Fruit fly (Drosophila melanogaster) whole organism, embryonic: ENCODE data around the gene alien.

Experiments used
- BtbVII ChIP-seq: fragments of 200-800 bp; sonication (Bioruptor generic); optimal IDR thresholded peaks from 3 replicates; lab custom pipeline; 2017; ENCODE audit warnings: missing biosample characterization, mild to moderate bottlenecking, missing genetic modification characterization
- C15 ChIP-seq: fragments of 200-800 bp; sonication (Bioruptor generic); IDR thresholded peaks from 3 replicates; pipeline ENCODE4 v1.3.6; 2022; ENCODE audit warnings: missing biosample characterization, missing genetic modification characterization
- CG10543 ChIP-seq: fragments of 200-800 bp; sonication (Bioruptor generic); optimal IDR thresholded peaks from 3 replicates; lab custom pipeline; 2017; ENCODE audit warnings: missing biosample characterization, mild to moderate bottlenecking, missing genetic modification characterization, moderate library complexity
- CG10654 ChIP-seq: fragments of 200-800 bp; sonication (Bioruptor generic); optimal IDR thresholded peaks from 2 replicates; lab custom pipeline; 2016; ENCODE audit warnings: missing biosample characterization, missing genetic modification characterization
- CG11723 ChIP-seq: fragments of 200-800 bp; sonication (Bioruptor generic); optimal IDR thresholded peaks from 2 replicates; lab custom pipeline; 2017; ENCODE audit warnings: missing biosample characterization, mild to moderate bottlenecking, missing genetic modification characterization
- CG12236 ChIP-seq: fragments of 200-800 bp; sonication (Bioruptor generic); optimal IDR thresholded peaks from 2 replicates; lab custom pipeline; 2016; ENCODE audit warnings: missing biosample characterization, missing genetic modification characterization
- CG12769 ChIP-seq: fragments of 200-800 bp; sonication (Bioruptor generic); optimal IDR thresholded peaks from 2 replicates; lab custom pipeline; 2019; ENCODE audit warnings: missing biosample characterization, mild to moderate bottlenecking, missing genetic modification characterization, moderate library complexity
- CG13296 ChIP-seq: fragments of 200-800 bp; sonication (Bioruptor generic); optimal IDR thresholded peaks from 3 replicates; lab custom pipeline; 2018; ENCODE audit warnings: missing biosample characterization, mild to moderate bottlenecking, missing genetic modification characterization
- CG17328 ChIP-seq: fragments of 200-800 bp; sonication (Bioruptor generic); IDR thresholded peaks from 2 replicates; pipeline ENCODE4 v1.3.6; 2022; ENCODE audit warnings: missing biosample characterization, missing genetic modification characterization
- CG18599 ChIP-seq: fragments of 200-800 bp; sonication (Bioruptor generic); optimal IDR thresholded peaks from 3 replicates; lab custom pipeline; 2017; ENCODE audit warnings: missing biosample characterization, missing genetic modification characterization, mild to moderate bottlenecking, moderate library complexity, missing genetic modification reagents
- CG18619 ChIP-seq: fragments of 200-800 bp; sonication (Bioruptor generic); optimal IDR thresholded peaks from 3 replicates; lab custom pipeline; 2017; ENCODE audit warnings: missing biosample characterization, mild to moderate bottlenecking, missing genetic modification characterization
- CG2199 ChIP-seq: fragments of 200-800 bp; sonication (Bioruptor generic); IDR thresholded peaks from 3 replicates; pipeline ENCODE4 v1.3.6; 2022; ENCODE audit warnings: missing biosample characterization, missing genetic modification characterization
- CG2678 ChIP-seq: fragments of 200-800 bp; sonication (Bioruptor generic); optimal IDR thresholded peaks from 3 replicates; lab custom pipeline; 2019; ENCODE audit warnings: missing biosample characterization, mild to moderate bottlenecking, missing genetic modification characterization, moderate library complexity
- CG2875 ChIP-seq: fragments of 200-800 bp; sonication (Bioruptor generic); optimal IDR thresholded peaks from 2 replicates; lab custom pipeline; 2017; ENCODE audit warnings: missing biosample characterization, mild to moderate bottlenecking, missing genetic modification characterization, missing genetic modification reagents
- CG30020 ChIP-seq: fragments of 200-800 bp; optimal IDR thresholded peaks from 2 replicates; lab custom pipeline; 2019; ENCODE audit warnings: missing biosample characterization, mild to moderate bottlenecking, missing genetic modification characterization, moderate library complexity
- CG31441 ChIP-seq: fragments of 200-800 bp; sonication (Bioruptor generic); IDR thresholded peaks from 2 replicates; pipeline ENCODE4 v1.3.6; 2022; ENCODE audit warnings: missing biosample characterization, missing genetic modification characterization
- CG32767 ChIP-seq: fragments of 200-800 bp; sonication (Bioruptor generic); IDR thresholded peaks from 2 replicates; pipeline ENCODE4 v1.3.6; 2022; ENCODE audit warnings: missing biosample characterization, missing genetic modification characterization
- CG33557 ChIP-seq: fragments of 200-800 bp; sonication (Bioruptor generic); optimal IDR thresholded peaks from 2 replicates; lab custom pipeline; 2019; ENCODE audit warnings: missing biosample characterization, mild to moderate bottlenecking, missing genetic modification characterization, moderate library complexity
- CG34376 ChIP-seq: fragments of 200-800 bp; sonication (Bioruptor generic); optimal IDR thresholded peaks from 2 replicates; lab custom pipeline; 2018; ENCODE audit warnings: missing biosample characterization, mild to moderate bottlenecking, missing genetic modification characterization
- CG6689 ChIP-seq: fragments of 200-800 bp; sonication (Bioruptor generic); IDR thresholded peaks from 2 replicates; pipeline ENCODE4 v1.3.6; 2022; ENCODE audit warnings: missing biosample characterization, missing genetic modification characterization
- CG7372 ChIP-seq: fragments of 200-800 bp; sonication (Bioruptor generic); IDR thresholded peaks from 2 replicates; pipeline ENCODE4 v1.3.6; 2022; ENCODE audit warnings: missing biosample characterization, missing genetic modification characterization
- CG8388 ChIP-seq: fragments of 200-800 bp; sonication (Bioruptor generic); optimal IDR thresholded peaks from 2 replicates; lab custom pipeline; 2019; ENCODE audit warnings: missing biosample characterization, mild to moderate bottlenecking, missing genetic modification characterization, moderate library complexity
- CG9437 ChIP-seq: fragments of 200-800 bp; sonication (Bioruptor generic); optimal IDR thresholded peaks from 2 replicates; lab custom pipeline; 2018; ENCODE audit warnings: missing biosample characterization, mild to moderate bottlenecking, missing genetic modification characterization
- Dad ChIP-seq: fragments of 200-800 bp; sonication (Bioruptor generic); optimal IDR thresholded peaks from 3 replicates; lab custom pipeline; 2016; ENCODE audit warnings: missing biosample characterization, missing genetic modification characterization
- Eip74EF ChIP-seq, 2 experiments: fragments of 200-800 bp in 1 of 2; fragments of >200 bp in 1 of 2; sonication (Bioruptor generic) in 1 of 2; optimal IDR thresholded peaks; 2 replicates each; lab custom pipeline; 2017 to 2019; ENCODE audit warnings: missing biosample characterization in 2 of 2, missing genetic modification characterization in 2 of 2, mild to moderate bottlenecking in 1 of 2, moderate library complexity in 1 of 2
- Hmr ChIP-seq: fragments of 200-800 bp; sonication (Bioruptor generic); optimal IDR thresholded peaks from 3 replicates; lab custom pipeline; 2017; ENCODE audit warnings: mild to moderate bottlenecking, missing biosample characterization, missing genetic modification reagents, missing genetic modification characterization
- Max ChIP-seq: fragments of 200-800 bp; sonication (Bioruptor generic); optimal IDR thresholded peaks from 2 replicates; lab custom pipeline; 2016; ENCODE audit warnings: missing biosample characterization, mild to moderate bottlenecking, missing genetic modification characterization
- Med ChIP-seq: fragments of 200-800 bp; sonication (Bioruptor generic); peaks from one replicate; lab custom pipeline; 2016; ENCODE audit warnings: missing biosample characterization, missing genetic modification characterization, mild to moderate bottlenecking, inconsistent platforms, moderate library complexity
- Nf-YC ChIP-seq: fragments of 200-800 bp; optimal IDR thresholded peaks from 3 replicates; lab custom pipeline; 2019; ENCODE audit warnings: missing biosample characterization, mild to moderate bottlenecking, missing genetic modification characterization, moderate library complexity
- Pdp1 ChIP-seq, 2 experiments: fragments of 200-800 bp; sonication (Bioruptor generic); optimal IDR thresholded peaks; 3 replicates each; lab custom pipeline; 2016; ENCODE audit warnings: missing biosample characterization in 2 of 2, missing genetic modification characterization in 2 of 2, mild to moderate bottlenecking in 1 of 2, moderate library complexity in 1 of 2
- Side ChIP-seq: fragments of 200-800 bp; sonication (Bioruptor generic); optimal IDR thresholded peaks from 2 replicates; lab custom pipeline; 2016; ENCODE audit warnings: missing biosample characterization, missing genetic modification characterization
- ase ChIP-seq: fragments of 200-800 bp; sonication (Bioruptor generic); IDR thresholded peaks from 3 replicates; pipeline ENCODE4 v1.3.6; 2022; ENCODE audit warnings: missing biosample characterization, missing genetic modification characterization
- az2 ChIP-seq: fragments of 200-800 bp; sonication (Bioruptor generic); optimal IDR thresholded peaks from 3 replicates; lab custom pipeline; 2016; ENCODE audit warnings: missing biosample characterization, missing genetic modification characterization
- cato ChIP-seq: fragments of 200-800 bp; sonication (Bioruptor generic); optimal IDR thresholded peaks from 2 replicates; lab custom pipeline; 2016; ENCODE audit warnings: missing biosample characterization, missing genetic modification characterization, borderline replicate concordance
- chn ChIP-seq: fragments of 200-800 bp; sonication (Bioruptor generic); optimal IDR thresholded peaks from 2 replicates; lab custom pipeline; 2016; ENCODE audit warnings: missing biosample characterization, missing genetic modification characterization
- exex ChIP-seq: fragments of 200-800 bp; sonication (Bioruptor generic); optimal IDR thresholded peaks from 4 replicates; lab custom pipeline; 2018; ENCODE audit warnings: missing biosample characterization, mild to moderate bottlenecking, missing genetic modification characterization, moderate library complexity
- grn ChIP-seq: fragments of 200-800 bp; sonication (Bioruptor generic); optimal IDR thresholded peaks from 3 replicates; lab custom pipeline; 2017; ENCODE audit warnings: missing biosample characterization, missing genetic modification characterization
- her ChIP-seq: fragments of 200-800 bp; sonication (Bioruptor generic); optimal IDR thresholded peaks from 2 replicates; lab custom pipeline; 2016; ENCODE audit warnings: missing biosample characterization, missing genetic modification characterization
- hkb ChIP-seq, 2 experiments: fragments of 200-800 bp in 1 of 2; fragments of >200 bp in 1 of 2; sonication (Bioruptor generic) in 1 of 2; IDR thresholded peaks in 1 of 2; optimal IDR thresholded peaks in 1 of 2; 2 replicates each; pipeline versions ENCODE4 v1.3.6 to Lab custom; 2017 to 2022; ENCODE audit warnings: missing biosample characterization in 1 of 2, missing genetic modification characterization in 1 of 2
- jing ChIP-seq: fragments of 200-800 bp; sonication (Bioruptor generic); optimal IDR thresholded peaks from 2 replicates; lab custom pipeline; 2018; ENCODE audit warnings: missing biosample characterization, mild to moderate bottlenecking, missing genetic modification characterization
- lab ChIP-seq: fragments of 200-800 bp; sonication (Bioruptor generic); optimal IDR thresholded peaks from 3 replicates; lab custom pipeline; 2017; ENCODE audit warnings: missing biosample characterization, missing genetic modification characterization, mild to moderate bottlenecking, moderate library complexity, missing genetic modification reagents
- otp ChIP-seq: fragments of 200-800 bp; sonication (Bioruptor generic); IDR thresholded peaks from 3 replicates; pipeline ENCODE4, ENCODE4 v1.3.6; 2022; ENCODE audit warnings: missing biosample characterization, missing genetic modification characterization
- pros ChIP-seq: fragments of 200-800 bp; sonication (Bioruptor generic); optimal IDR thresholded peaks from 3 replicates; lab custom pipeline; 2019; ENCODE audit warnings: missing biosample characterization, mild to moderate bottlenecking, missing genetic modification characterization, moderate library complexity
- rib ChIP-seq: fragments of 200-800 bp; sonication (Bioruptor generic); IDR thresholded peaks from 2 replicates; pipeline ENCODE4 v1.3.6; 2022; ENCODE audit warnings: missing biosample characterization, missing genetic modification characterization
- run ChIP-seq: fragments of 200-800 bp; sonication (Bioruptor generic); optimal IDR thresholded peaks from 3 replicates; lab custom pipeline; 2018; ENCODE audit warnings: missing biosample characterization, mild to moderate bottlenecking, missing genetic modification characterization
- sens ChIP-seq: fragments of 200-800 bp; sonication (Bioruptor generic); peaks from one replicate; lab custom pipeline; 2016; ENCODE audit warnings: missing biosample characterization, missing genetic modification characterization
- zf30C ChIP-seq: fragments of 200-800 bp; sonication (Bioruptor generic); optimal IDR thresholded peaks from 3 replicates; lab custom pipeline; 2018; ENCODE audit warnings: missing biosample characterization, mild to moderate bottlenecking, missing genetic modification characterization

The alien gene

DNA sequence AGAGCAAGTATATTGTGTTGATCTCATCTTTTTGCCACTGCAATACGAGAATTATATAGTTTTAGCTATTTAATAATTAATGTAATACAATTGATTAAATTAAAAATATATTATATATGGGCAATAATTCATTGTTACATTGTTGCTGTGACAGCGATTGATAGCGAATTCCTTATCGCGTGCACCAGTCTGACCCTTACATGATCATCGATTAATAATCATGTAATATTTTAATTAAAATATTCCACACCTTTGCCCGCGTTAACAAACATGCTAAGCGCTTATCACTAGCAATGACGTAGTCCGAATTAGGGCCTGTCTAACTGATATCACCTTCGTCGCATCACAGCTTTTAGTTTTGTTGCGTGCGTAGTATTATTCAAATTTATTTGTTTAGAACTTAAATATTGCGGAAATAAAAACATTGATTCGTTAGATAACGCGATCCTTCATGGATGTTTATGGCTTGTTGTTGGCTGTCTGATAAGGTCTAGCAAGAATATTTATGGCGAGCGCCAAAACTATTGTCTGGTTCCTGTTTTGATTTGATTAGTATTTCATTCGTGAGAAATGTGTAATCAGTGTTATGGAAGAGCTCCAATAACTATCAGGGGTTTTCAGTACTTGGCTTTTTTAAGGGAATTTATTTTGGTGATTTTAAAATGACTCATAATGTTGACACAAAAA lies 9.8 kb downstream of the alien start (continued):
- TF ChIP-seq Dad (GFP tag; lab: Kevin White, UChicago) (no peak), CG8388 (GFP tag; lab: Kevin White, UChicago) (no peak), jing (GFP tag; lab: Kevin White, UChicago) (no peak), exex (peak; percentile 93), rib (GFP tag; lab: Robert Waterston, UW) (no peak), grn (peak; percentile 31), CG2678 (tag; lab: Kevin White, UChicago) (peak; percentile 10), pros (GFP tag; lab: Kevin White, UChicago) (no peak), CG9437 (no peak), zf30C (GFP tag; lab: Kevin White, UChicago) (no peak), CG6689 (GFP tag; lab: Robert Waterston, UW) (no peak), CG31441 (GFP tag; lab: Robert Waterston, UW) (no peak), CG18619 (GFP tag; lab: Kevin White, UChicago) (no peak), CG10543 (peak; percentile 13), CG34376 (peak; percentile 98), Med (GFP tag; lab: Kevin White, UChicago) (peak; percentile 41), CG18599 (GFP tag; lab: Kevin White, UChicago) (peak; percentile 25), CG12236 (GFP tag; lab: Kevin White, UChicago) (no peak), lab (peak; percentile 15), sens (peak; percentile 64), CG11723 (GFP tag; lab: Kevin White, UChicago) (no peak), Pdp1 (GFP tag; optimal IDR thresholded peaks at IDR 0.05; lab: Kevin White, UChicago) (peak in 1 of 2 experiments; percentile 85), BtbVII (GFP tag; lab: Kevin White, UChicago) (peak; percentile 32), Eip74EF (GFP tag; optimal IDR thresholded peaks at IDR 0.05; lab: Kevin White, UChicago) (peak in 1 of 2 experiments; percentile 67), hkb (optimal IDR thresholded peaks at IDR 0.05; lab: Kevin White, UChicago) (no peak), hkb (GFP tag; IDR thresholded peaks at IDR 0.05; lab: Robert Waterston, UW) (no peak), otp (GFP tag; lab: Robert Waterston, UW) (no peak)

DNA sequence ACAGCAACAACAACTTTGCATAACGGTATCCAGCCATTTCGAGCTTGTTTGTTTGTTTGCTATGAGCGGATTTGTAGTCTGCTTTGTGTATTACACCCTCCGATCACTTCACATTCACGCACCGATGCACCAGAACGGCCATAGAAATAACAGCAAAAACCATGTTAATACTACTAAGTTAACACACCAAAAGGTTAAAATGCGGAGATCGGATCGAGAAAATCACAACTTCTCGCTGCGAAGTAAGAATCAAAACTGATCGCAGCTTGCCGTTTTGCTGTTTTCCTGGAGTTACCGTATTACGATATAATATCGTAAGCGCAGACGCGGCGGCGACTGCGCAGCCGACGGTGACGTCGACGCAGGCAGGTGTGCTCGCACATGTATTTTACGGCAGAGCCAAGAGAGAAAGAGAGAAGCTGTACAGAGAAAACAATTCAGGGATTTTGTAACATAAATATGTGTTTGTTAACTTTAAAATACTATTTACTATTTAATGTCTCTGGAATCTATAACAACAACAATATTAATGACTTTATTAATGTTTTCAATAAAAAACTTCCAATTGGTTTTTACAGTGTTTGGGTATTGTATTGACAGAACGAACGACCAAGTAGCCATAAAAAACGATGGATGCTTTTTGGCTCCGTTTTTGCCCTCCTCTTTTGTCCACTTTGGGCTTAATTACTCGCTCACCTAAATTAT lies 12.4 kb downstream of the alien start, which contains the start of gene CG13101:
Gene CG13101 (minus strand): TSS at position 259 of the 705 bp plus-strand sequence.
- TF ChIP-seq Max (peak; percentile 85), CG30020 (peak; percentile 61), CG17328 (peak; percentile 96), CG10654 (GFP tag; lab: Kevin White, UChicago) (peak; percentile 84), Hmr (GFP tag; lab: Kevin White, UChicago) (peak; percentile 93), CG2199 (peak; percentile 93), run (tag; lab: Kevin White, UChicago) (peak; percentile 85), her (peak; percentile 66), CG2875 (GFP tag; lab: Kevin White, UChicago) (peak; percentile 89), rib (GFP tag; lab: Robert Waterston, UW) (peak; percentile 93), ase (GFP tag; lab: Robert Waterston, UW) (peak; percentile 92), az2 (GFP tag; lab: Kevin White, UChicago) (peak; percentile 93), CG13296 (peak; percentile 93), chn (peak; percentile 83), Side (GFP tag; lab: Kevin White, UChicago) (peak; percentile 77), CG7372 (GFP tag; lab: Robert Waterston, UW) (peak; percentile 90), CG12769 (peak; percentile 90), Nf-YC (peak; percentile 71), C15 (GFP tag; lab: Robert Waterston, UW) (peak; percentile 84), cato (peak; percentile 76), lab (peak; percentile 96), CG33557 (GFP tag; lab: Kevin White, UChicago) (peak; percentile 80), CG32767 (GFP tag; lab: Robert Waterston, UW) (peak; percentile 89)
